Fruit fly (Drosophila melanogaster) whole organism: Measurements from ENCODE around the gene CG34260.

Experiments
- Dll ChIP-seq: fragments of >200 bp; optimal IDR thresholded peaks from 2 replicates; lab custom pipeline; 2017
- EcR ChIP-seq, 2 experiments: fragments of >200 bp; optimal IDR thresholded peaks; 2 replicates each; lab custom pipeline; 2017; ENCODE audit warnings: missing biosample characterization in 2 of 2, missing genetic modification characterization in 2 of 2, missing genetic modification reagents in 2 of 2
- pan ChIP-seq: fragments of >200 bp; optimal IDR thresholded peaks from 2 replicates; lab custom pipeline; 2017
- psq ChIP-seq: fragments of >200 bp; optimal IDR thresholded peaks from 2 replicates; lab custom pipeline; 2017
- usp ChIP-seq: fragments of >200 bp; optimal IDR thresholded peaks from 2 replicates; lab custom pipeline; 2017; ENCODE audit warnings: missing biosample characterization, missing genetic modification characterization, mixed read lengths

DNA sequence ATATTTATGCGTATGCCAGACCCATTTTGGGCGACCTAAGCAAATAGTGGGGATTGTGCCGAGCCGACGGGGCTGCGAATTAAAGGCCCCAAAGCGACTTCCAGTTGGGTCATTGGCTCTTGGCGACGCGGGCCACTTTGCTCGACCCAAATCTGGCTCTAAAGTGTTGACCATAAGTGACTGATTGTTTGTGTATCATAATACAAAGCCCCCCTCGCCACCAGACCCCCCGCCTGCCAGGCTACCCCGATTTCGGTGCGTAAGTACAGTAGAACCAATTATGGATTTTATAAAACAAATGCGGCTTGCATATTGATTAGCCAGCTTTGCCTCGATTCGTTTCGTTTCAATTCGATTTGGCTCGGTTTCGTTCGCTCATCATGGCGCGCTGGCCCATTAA lies 42.2 kb upstream of the CG34260 start:
- TF ChIP-seq pan (lab: Kevin White, UChicago): no peak
- TF ChIP-seq psq (lab: Kevin White, UChicago): no peak
- TF ChIP-seq EcR (GFP tag; optimal IDR thresholded peaks at IDR 0.05; lab: Kevin White, UChicago): no peak
- no peak for TF ChIP-seq usp (GFP tag; lab: Kevin White, UChicago)
- no peak for TF ChIP-seq Dll (lab: Kevin White, UChicago)
